Worm (Caenorhabditis elegans) whole organism, mixed stage, embryonic: ENCODE measurements around the gene T23E7.6.

Experiments
- M03D4.4 ChIP-seq: sonication (generic microtip); optimal IDR thresholded peaks from 2 replicates; lab custom pipeline; 2017; ENCODE audit warnings: mild to moderate bottlenecking, missing genetic modification characterization, missing compliant biosample characterization
- blmp-1 ChIP-seq: fragments of 150-350 bp; optimal IDR thresholded peaks from 2 replicates; lab custom pipeline; 2014; ENCODE audit warnings: missing biosample characterization, missing genetic modification characterization
- ceh-43 ChIP-seq: fragments of 200-800 bp; sonication (Bioruptor generic); optimal IDR thresholded peaks from 2 replicates; lab custom pipeline; 2018; ENCODE audit warnings: mild to moderate bottlenecking, missing genetic modification characterization, moderate library complexity, missing compliant biosample characterization
- ces-1 ChIP-seq: fragments of 150-350 bp; optimal IDR thresholded peaks from 2 replicates; lab custom pipeline; 2014; ENCODE audit warnings: missing biosample characterization, missing genetic modification reagents, missing genetic modification characterization
- elt-3 ChIP-seq: fragments of 150-350 bp; optimal IDR thresholded peaks from 2 replicates; lab custom pipeline; 2014; ENCODE audit warnings: missing biosample characterization, missing genetic modification characterization
- lin-13 ChIP-seq: fragments of 150-350 bp; optimal IDR thresholded peaks from 2 replicates; lab custom pipeline; 2014; ENCODE audit warnings: missing biosample characterization, missing genetic modification characterization
- mab-5 ChIP-seq: fragments of 150-350 bp; optimal IDR thresholded peaks from 2 replicates; lab custom pipeline; 2014; ENCODE audit warnings: missing biosample characterization, missing genetic modification characterization
- nhr-2 ChIP-seq: fragments of 150-350 bp; optimal IDR thresholded peaks from 2 replicates; lab custom pipeline; 2014; ENCODE audit warnings: missing biosample characterization, missing genetic modification characterization
- nhr-76 ChIP-seq: sonication (generic microtip); optimal IDR thresholded peaks from 2 replicates; lab custom pipeline; 2017; ENCODE audit warnings: missing biosample characterization, missing genetic modification characterization
- sem-2 ChIP-seq: fragments of 200-800 bp; sonication (Bioruptor generic); optimal IDR thresholded peaks from 2 replicates; lab custom pipeline; 2018; ENCODE audit warnings: mild to moderate bottlenecking, missing genetic modification characterization, missing compliant biosample characterization
- unc-62 ChIP-seq: fragments of 150-350 bp; optimal IDR thresholded peaks from 2 replicates; lab custom pipeline; 2014; ENCODE audit warnings: missing biosample characterization, missing genetic modification reagents, missing genetic modification characterization

- TF ChIP-seq M03D4.4 (tag; lab: Kevin White, UChicago): no peak
- no peak for TF ChIP-seq elt-3 (tag; lab: Kevin White, UChicago)
- TF ChIP-seq unc-62 (GFP tag; lab: Kevin White, UChicago): no peak
- no peak for TF ChIP-seq nhr-2 (tag; lab: Kevin White, UChicago)
- no peak for TF ChIP-seq ceh-43 (GFP tag; lab: Kevin White, UChicago)
- no peak for TF ChIP-seq nhr-76 (tag; lab: Kevin White, UChicago)
- TF ChIP-seq blmp-1: no peak
- TF ChIP-seq sem-2 (GFP tag; lab: Kevin White, UChicago): no peak
- no peak for TF ChIP-seq lin-13 (tag; lab: Kevin White, UChicago)
- no peak for TF ChIP-seq mab-5 (tag; lab: Kevin White, UChicago)
- TF ChIP-seq ces-1: no peak
These were observed 8.9 kb downstream of the T23E7.6 start for ce11 chrX:17675727-17676126.
